Fruit fly (Drosophila melanogaster) whole organism, embryonic: ENCODE measurements around the gene CG42340.

ENCODE experiments used
- Bteb2 ChIP-seq: fragments of 200-800 bp; sonication (Bioruptor generic); optimal IDR thresholded peaks from 2 replicates; lab custom pipeline; 2016; ENCODE audit warnings: missing biosample characterization, missing genetic modification characterization
- CG1024 ChIP-seq: fragments of 200-800 bp; sonication (Bioruptor generic); IDR thresholded peaks from 2 replicates; pipeline ENCODE4 v1.3.6; 2022; ENCODE audit warnings: missing biosample characterization, missing genetic modification characterization
- CG10274 ChIP-seq: fragments of 200-800 bp; sonication (Bioruptor generic); optimal IDR thresholded peaks from 3 replicates; lab custom pipeline; 2017; ENCODE audit warnings: missing biosample characterization, mild to moderate bottlenecking, missing genetic modification characterization
- CG11247 ChIP-seq: fragments of 200-800 bp; sonication (Bioruptor generic); IDR thresholded peaks from 2 replicates; pipeline ENCODE4 v1.3.6; 2022; ENCODE audit warnings: missing biosample characterization, missing genetic modification characterization
- CG11456 ChIP-seq: fragments of 200-800 bp; sonication (Bioruptor generic); IDR thresholded peaks from 3 replicates; pipeline ENCODE4 v1.3.6; 2022; ENCODE audit warnings: missing biosample characterization, missing genetic modification characterization
- CG11560 ChIP-seq: fragments of 200-800 bp; sonication (Bioruptor generic); IDR thresholded peaks from 3 replicates; pipeline ENCODE4 v1.3.6; 2022; ENCODE audit warnings: missing biosample characterization, missing genetic modification characterization
- CG12769 ChIP-seq: fragments of 200-800 bp; sonication (Bioruptor generic); optimal IDR thresholded peaks from 2 replicates; lab custom pipeline; 2019; ENCODE audit warnings: missing biosample characterization, mild to moderate bottlenecking, missing genetic modification characterization, moderate library complexity
- CG13424 ChIP-seq: fragments of 200-800 bp; sonication (Bioruptor generic); optimal IDR thresholded peaks from 2 replicates; lab custom pipeline; 2019; ENCODE audit warnings: missing biosample characterization, mild to moderate bottlenecking, missing genetic modification characterization, moderate library complexity
- CG1832 ChIP-seq: fragments of 200-800 bp; sonication (Bioruptor generic); optimal IDR thresholded peaks from 2 replicates; lab custom pipeline; 2017; ENCODE audit warnings: missing biosample characterization, mild to moderate bottlenecking, missing genetic modification characterization, inconsistent platforms
- CG18599 ChIP-seq: fragments of 200-800 bp; sonication (Bioruptor generic); optimal IDR thresholded peaks from 3 replicates; lab custom pipeline; 2017; ENCODE audit warnings: missing biosample characterization, missing genetic modification characterization, mild to moderate bottlenecking, moderate library complexity, missing genetic modification reagents
- CG18764 ChIP-seq: fragments of 200-800 bp; sonication (Bioruptor generic); optimal IDR thresholded peaks from 3 replicates; lab custom pipeline; 2016; ENCODE audit warnings: missing biosample characterization, missing genetic modification characterization
- CG2202 ChIP-seq: fragments of 200-800 bp; sonication (Bioruptor generic); optimal IDR thresholded peaks from 2 replicates; lab custom pipeline; 2018; ENCODE audit warnings: missing biosample characterization, mild to moderate bottlenecking, missing genetic modification characterization
- CG2712 ChIP-seq: fragments of 200-800 bp; optimal IDR thresholded peaks from 3 replicates; lab custom pipeline; 2019; ENCODE audit warnings: missing biosample characterization, mild to moderate bottlenecking, missing genetic modification characterization, moderate library complexity
- CG31441 ChIP-seq: fragments of 200-800 bp; sonication (Bioruptor generic); IDR thresholded peaks from 2 replicates; pipeline ENCODE4 v1.3.6; 2022; ENCODE audit warnings: missing biosample characterization, missing genetic modification characterization
- CG3847 ChIP-seq: fragments of 200-800 bp; sonication (Bioruptor generic); IDR thresholded peaks from 2 replicates; pipeline ENCODE4 v1.3.6; 2022; ENCODE audit warnings: missing biosample characterization, missing genetic modification characterization
- CG42726 ChIP-seq: fragments of 200-800 bp; sonication (Bioruptor generic); IDR thresholded peaks from 2 replicates; pipeline ENCODE4 v1.3.6; 2022; ENCODE audit warnings: missing biosample characterization, missing genetic modification characterization; ENCODE audit not compliant: partially characterized antibody
- CG4617 ChIP-seq: fragments of 200-800 bp; sonication (Bioruptor generic); optimal IDR thresholded peaks from 3 replicates; lab custom pipeline; 2016; ENCODE audit warnings: missing biosample characterization, missing genetic modification characterization, borderline replicate concordance
- CG6175 ChIP-seq: fragments of 200-800 bp; sonication (Bioruptor generic); IDR thresholded peaks from 3 replicates; pipeline ENCODE4 v1.3.6; 2022; ENCODE audit warnings: missing biosample characterization, missing genetic modification characterization
- CG8089 ChIP-seq: fragments of 200-800 bp; sonication (Bioruptor generic); optimal IDR thresholded peaks from 3 replicates; lab custom pipeline; 2016; ENCODE audit warnings: missing biosample characterization, missing genetic modification characterization
- CG9215 ChIP-seq: fragments of 200-800 bp; sonication (Bioruptor generic); IDR thresholded peaks from 2 replicates; pipeline ENCODE4 v1.3.6; 2022; ENCODE audit warnings: missing biosample characterization, missing genetic modification characterization
- Camta ChIP-seq: fragments of 200-800 bp; sonication (Bioruptor generic); optimal IDR thresholded peaks from 2 replicates; lab custom pipeline; 2016; ENCODE audit warnings: missing biosample characterization, missing genetic modification characterization
- Dek ChIP-seq: fragments of 200-800 bp; sonication (Bioruptor generic); optimal IDR thresholded peaks from 3 replicates; lab custom pipeline; 2019; ENCODE audit warnings: missing biosample characterization, mild to moderate bottlenecking, missing genetic modification characterization, moderate library complexity
- Dll ChIP-seq: fragments of 200-800 bp; sonication (Bioruptor generic); IDR thresholded peaks from 4 replicates; pipeline ENCODE4 v1.3.6; 2022; ENCODE audit warnings: missing biosample characterization, missing genetic modification characterization; ENCODE audit not compliant: partially characterized antibody
- GATAe ChIP-seq: fragments of 200-800 bp; sonication (Bioruptor generic); conservative IDR thresholded peaks from 2 replicates; pipeline ENCODE4 v1.3.6; 2022; ENCODE audit warnings: missing biosample characterization, missing genetic modification characterization
- Hey ChIP-seq: fragments of 200-800 bp; sonication (Bioruptor generic); optimal IDR thresholded peaks from 3 replicates; lab custom pipeline; 2018; ENCODE audit warnings: missing biosample characterization, mild to moderate bottlenecking, missing genetic modification characterization
- MBD-R2 ChIP-seq: fragments of 200-800 bp; sonication (Bioruptor generic); IDR thresholded peaks from 2 replicates; pipeline ENCODE4 v1.3.6; 2022; ENCODE audit warnings: missing biosample characterization, missing genetic modification characterization
- NK7.1 ChIP-seq: fragments of 200-800 bp; sonication (Bioruptor generic); optimal IDR thresholded peaks from 3 replicates; lab custom pipeline; 2016; ENCODE audit warnings: missing biosample characterization, missing genetic modification characterization
- Nf-YC ChIP-seq: fragments of 200-800 bp; optimal IDR thresholded peaks from 3 replicates; lab custom pipeline; 2019; ENCODE audit warnings: missing biosample characterization, mild to moderate bottlenecking, missing genetic modification characterization, moderate library complexity
- Sry-δ ChIP-seq: fragments of 200-800 bp; sonication (Bioruptor generic); optimal IDR thresholded peaks from 2 replicates; lab custom pipeline; 2016; ENCODE audit warnings: missing biosample characterization, missing genetic modification characterization
- TFAM ChIP-seq: fragments of 200-800 bp; sonication (Bioruptor generic); optimal IDR thresholded peaks from 2 replicates; lab custom pipeline; 2017; ENCODE audit warnings: missing biosample characterization, missing genetic modification characterization, inconsistent platforms
- Taf1 ChIP-seq: fragments of 200-800 bp; sonication (Bioruptor generic); IDR thresholded peaks from 2 replicates; pipeline ENCODE4 v1.3.6; 2022; ENCODE audit warnings: missing biosample characterization, missing genetic modification characterization
- Tbp ChIP-seq: fragments of >200 bp; optimal IDR thresholded peaks from 2 replicates; lab custom pipeline; 2018; ENCODE audit warnings: missing biosample characterization, missing genetic modification characterization
- ara ChIP-seq: fragments of 200-800 bp; sonication (Bioruptor generic); IDR thresholded peaks from 2 replicates; pipeline ENCODE4 v1.3.6; 2022; ENCODE audit warnings: missing biosample characterization, missing genetic modification characterization
- bowl ChIP-seq: fragments of 200-800 bp; sonication (Bioruptor generic); IDR thresholded peaks from 2 replicates; pipeline ENCODE4 v1.3.6; 2022; ENCODE audit warnings: missing biosample characterization, missing genetic modification characterization
- cas ChIP-seq: fragments of 200-800 bp; sonication (Bioruptor generic); IDR thresholded peaks from 2 replicates; pipeline ENCODE4 v1.3.6; 2022; ENCODE audit warnings: missing biosample characterization, missing genetic modification characterization
- dmrt11E ChIP-seq: fragments of 200-800 bp; sonication (Bioruptor generic); optimal IDR thresholded peaks from 3 replicates; lab custom pipeline; 2018; ENCODE audit warnings: missing biosample characterization, mild to moderate bottlenecking, missing genetic modification characterization, moderate library complexity
- emc ChIP-seq: fragments of 200-800 bp; sonication (Bioruptor generic); optimal IDR thresholded peaks from 2 replicates; lab custom pipeline; 2016; ENCODE audit warnings: missing biosample characterization, missing genetic modification characterization
- fd3F ChIP-seq: fragments of 200-800 bp; sonication (Bioruptor generic); optimal IDR thresholded peaks from 2 replicates; lab custom pipeline; 2018; ENCODE audit warnings: missing biosample characterization, mild to moderate bottlenecking, missing genetic modification characterization, moderate library complexity
- grau ChIP-seq: fragments of 200-800 bp; optimal IDR thresholded peaks from 3 replicates; lab custom pipeline; 2019; ENCODE audit warnings: missing biosample characterization, mild to moderate bottlenecking, missing genetic modification characterization, moderate library complexity
- hb ChIP-seq: fragments of 200-800 bp; sonication (Bioruptor generic); IDR thresholded peaks from 3 replicates; pipeline ENCODE4 v1.3.6; 2022; ENCODE audit warnings: missing biosample characterization, missing genetic modification characterization; ENCODE audit not compliant: partially characterized antibody
- kni ChIP-seq: fragments of 200-800 bp; sonication (Bioruptor generic); optimal IDR thresholded peaks from 3 replicates; lab custom pipeline; 2017; ENCODE audit warnings: mild to moderate bottlenecking, missing biosample characterization, missing genetic modification reagents, missing genetic modification characterization
- mirr ChIP-seq: fragments of 200-800 bp; sonication (Bioruptor generic); optimal IDR thresholded peaks from 3 replicates; lab custom pipeline; 2018; ENCODE audit warnings: missing biosample characterization, mild to moderate bottlenecking, missing genetic modification characterization
- nom ChIP-seq: fragments of 200-800 bp; sonication (Bioruptor generic); optimal IDR thresholded peaks from 2 replicates; lab custom pipeline; 2017; ENCODE audit warnings: missing biosample characterization, missing genetic modification characterization, mild to moderate bottlenecking, moderate library complexity, missing genetic modification reagents
- odd ChIP-seq: fragments of 200-800 bp; sonication (Bioruptor generic); optimal IDR thresholded peaks from 2 replicates; lab custom pipeline; 2017; ENCODE audit warnings: missing biosample characterization, mild to moderate bottlenecking, missing genetic modification characterization
- phol ChIP-seq: fragments of 200-800 bp; sonication (Bioruptor generic); optimal IDR thresholded peaks from 3 replicates; lab custom pipeline; 2018; ENCODE audit warnings: missing biosample characterization, mild to moderate bottlenecking, missing genetic modification characterization, moderate library complexity
- sd ChIP-seq: fragments of 200-800 bp; sonication (Bioruptor generic); optimal IDR thresholded peaks from 3 replicates; lab custom pipeline; 2018; ENCODE audit warnings: missing biosample characterization, mild to moderate bottlenecking, missing genetic modification characterization, moderate library complexity
- stc ChIP-seq: fragments of 200-800 bp; sonication (Bioruptor generic); IDR thresholded peaks from 2 replicates; pipeline ENCODE4 v1.3.6; 2022; ENCODE audit warnings: missing biosample characterization, missing genetic modification characterization
- trem ChIP-seq: fragments of 200-800 bp; optimal IDR thresholded peaks from 3 replicates; lab custom pipeline; 2019; ENCODE audit warnings: missing biosample characterization, mild to moderate bottlenecking, missing genetic modification characterization, moderate library complexity
- unpg ChIP-seq: fragments of 200-800 bp; sonication (Bioruptor generic); optimal IDR thresholded peaks from 3 replicates; lab custom pipeline; 2018; ENCODE audit warnings: missing biosample characterization, mild to moderate bottlenecking, missing genetic modification characterization, moderate library complexity
- vfl ChIP-seq: fragments of 200-800 bp; sonication (Bioruptor generic); optimal IDR thresholded peaks from 2 replicates; lab custom pipeline; 2016; ENCODE audit warnings: missing biosample characterization, missing genetic modification characterization

CG42340 gene

DNA sequence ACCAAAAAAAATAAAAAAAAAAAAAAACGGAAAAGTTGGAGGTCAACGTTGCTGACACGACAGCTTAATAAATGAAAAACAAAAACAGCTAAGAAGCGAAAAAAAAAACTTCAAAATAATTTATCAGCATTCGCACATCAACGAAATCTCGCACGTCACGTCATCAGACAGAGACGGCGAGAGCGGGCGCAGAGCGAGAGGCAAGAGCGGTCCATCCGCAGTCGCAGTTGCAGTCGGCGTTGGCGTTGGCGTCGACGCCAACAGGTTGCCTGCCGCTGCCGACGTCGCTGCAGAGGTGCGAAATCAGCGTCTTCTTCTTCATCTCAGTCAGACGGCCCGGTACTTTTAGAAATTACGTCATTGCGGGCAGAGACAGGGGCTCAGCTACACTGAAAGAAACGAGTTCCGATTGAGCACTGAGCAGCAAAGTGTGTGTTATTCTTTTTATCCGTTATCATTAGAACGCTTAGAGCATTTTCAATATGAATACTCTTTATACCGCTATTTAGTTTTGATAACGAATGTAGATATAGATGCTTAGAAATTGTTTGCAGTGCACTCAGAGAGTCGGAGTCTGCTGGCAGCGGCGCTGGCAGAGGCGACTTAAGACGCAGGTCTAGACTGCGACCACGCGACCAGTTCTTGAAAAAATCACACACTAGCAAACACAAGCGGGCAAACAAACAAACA, 25.4 kb upstream of the CG42340 start (continued):
- peak; percentile 91 for TF ChIP-seq CG10274 (GFP tag; lab: Kevin White, UChicago)
- peak; percentile 76 for TF ChIP-seq sd
- TF ChIP-seq CG18599 (GFP tag; lab: Kevin White, UChicago), result peak; percentile 98
- peak; percentile 89 for TF ChIP-seq nom (GFP tag; lab: Kevin White, UChicago)
- TF ChIP-seq MBD-R2 (GFP tag; lab: Robert Waterston, UW), result peak; percentile 95
- TF ChIP-seq CG11456, result peak; percentile 97
- peak; percentile 80 for TF ChIP-seq bowl
- TF ChIP-seq unpg, result peak; percentile 94
- peak; percentile 96 for TF ChIP-seq CG8089 (GFP tag; lab: Kevin White, UChicago)
- TF ChIP-seq CG12769 (tag; lab: Kevin White, UChicago), result peak; percentile 97
- TF ChIP-seq CG11560 (tag; lab: Robert Waterston, UW), result peak; percentile 87
- peak; percentile 73 for TF ChIP-seq CG4617 (GFP tag; lab: Kevin White, UChicago)
- peak; percentile 88 for TF ChIP-seq dmrt11E (tag; lab: Kevin White, UChicago)
- TF ChIP-seq CG11247 (GFP tag; lab: Robert Waterston, UW), result peak; percentile 97
- TF ChIP-seq Hey (tag; lab: Kevin White, UChicago), result peak; percentile 65
- TF ChIP-seq CG2202 (tag; lab: Kevin White, UChicago), result peak; percentile 82
- peak; percentile 92 for TF ChIP-seq CG18764 (GFP tag; lab: Kevin White, UChicago)
- TF ChIP-seq trem (tag; lab: Kevin White, UChicago), result peak; percentile 91
- peak; percentile 95 for TF ChIP-seq mirr (GFP tag; lab: Kevin White, UChicago)
- TF ChIP-seq cas (GFP tag; lab: Robert Waterston, UW), result peak; percentile 93
- peak; percentile 74 for TF ChIP-seq TFAM
- no peak for TF ChIP-seq hb (GFP tag; lab: Robert Waterston, UW)
- peak; percentile 82 for TF ChIP-seq CG1832
- TF ChIP-seq NK7.1 (GFP tag; lab: Kevin White, UChicago), result peak; percentile 93
- peak; percentile 93 for TF ChIP-seq CG9215
- TF ChIP-seq vfl (GFP tag; lab: Kevin White, UChicago), result peak; percentile 86
- TF ChIP-seq stc (GFP tag; lab: Robert Waterston, UW), result peak; percentile 93
- TF ChIP-seq Dll (GFP tag; lab: Robert Waterston, UW), result no peak
- no peak for TF ChIP-seq CG42726 (GFP tag; lab: Robert Waterston, UW)
- TF ChIP-seq emc (GFP tag; lab: Kevin White, UChicago), result peak; percentile 95
- TF ChIP-seq Bteb2, result peak; percentile 89
- TF ChIP-seq CG1024 (GFP tag; lab: Robert Waterston, UW), result peak; percentile 87
- peak; percentile 95 for TF ChIP-seq ara
- TF ChIP-seq phol (tag; lab: Kevin White, UChicago), result peak; percentile 94
- TF ChIP-seq CG6175 (GFP tag; lab: Robert Waterston, UW), result peak; percentile 94
- TF ChIP-seq Camta, result peak; percentile 92
- TF ChIP-seq GATAe (GFP tag; lab: Robert Waterston, UW), result peak; percentile 79
- TF ChIP-seq CG13424, result peak; percentile 93
- TF ChIP-seq Nf-YC (tag; lab: Kevin White, UChicago), result peak; percentile 84
- no peak for TF ChIP-seq Tbp
- TF ChIP-seq CG31441, result peak; percentile 95
- TF ChIP-seq kni (GFP tag; lab: Kevin White, UChicago), result peak; percentile 43
- TF ChIP-seq fd3F, result peak; percentile 91
- peak; percentile 92 for TF ChIP-seq grau (tag; lab: Kevin White, UChicago)
- TF ChIP-seq odd, result peak; percentile 88
- TF ChIP-seq CG3847 (GFP tag; lab: Robert Waterston, UW), result peak; percentile 96
- TF ChIP-seq Sry-δ (GFP tag; lab: Kevin White, UChicago), result peak; percentile 75
- peak; percentile 96 for TF ChIP-seq CG2712
- peak; percentile 92 for TF ChIP-seq Dek (tag; lab: Kevin White, UChicago)
- peak; percentile 95 for TF ChIP-seq Taf1
